Worm (Caenorhabditis elegans): Measurements from ENCODE around the gene nhr-97.

The nhr-97 gene

ce11 chrIV:9733904-9734303 is 23.5 kb upstream of the nhr-97 start:
- TF ChIP-seq lin-38 (GFP tag; IDR thresholded peaks at IDR 0.05) (peak; percentile 59), ceh-44 (GFP tag; IDR thresholded peaks at IDR 0.05) (no peak)

- no peak for TF ChIP-seq unc-130 (GFP tag; optimal IDR thresholded peaks at IDR 0.05)
- TF ChIP-seq daf-8 (GFP tag; IDR thresholded peaks at IDR 0.05) = no peak
- TF ChIP-seq daf-16 (GFP tag; optimal IDR thresholded peaks at IDR 0.05) = no peak
- TF ChIP-seq daf-16 (tag; optimal IDR thresholded peaks at IDR 0.05) = no peak
- no peak for TF ChIP-seq zfp-3 (GFP tag; conservative IDR thresholded peaks at IDR 0.05)
- TF ChIP-seq D1046.2 (GFP tag; IDR thresholded peaks at IDR 0.05) = no peak
- peak; percentile 1 for TF ChIP-seq hlh-11 (tag; optimal IDR thresholded peaks at IDR 0.05)
- TF ChIP-seq ces-1 (GFP tag; optimal IDR thresholded peaks at IDR 0.05) = no peak
Measured at ce11 chrIV:9734861-9735260, 22.6 kb upstream of the nhr-97 start.

- TF ChIP-seq Y105C5A.15 (GFP tag; IDR thresholded peaks at IDR 0.05) (no peak), nhr-11 (tag; optimal IDR thresholded peaks at IDR 0.05) (peak; percentile 25), pha-4 (GFP tag; IDR thresholded peaks at IDR 0.05) (no peak), pha-4 (tag; optimal IDR thresholded peaks at IDR 0.05) (no peak), zip-11 (GFP tag; IDR thresholded peaks at IDR 0.05) (no peak), ztf-7 (tag; optimal IDR thresholded peaks at IDR 0.05) (no peak), egl-27 (tag; optimal IDR thresholded peaks at IDR 0.05) (no peak), hlh-30 (tag; optimal IDR thresholded peaks at IDR 0.05; ENCODE audit: insufficient read depth) (peak; percentile 64), nhr-6 (tag; optimal IDR thresholded peaks at IDR 0.05) (no peak), ceh-44 (GFP tag; IDR thresholded peaks at IDR 0.05) (no peak), madf-5 (GFP tag; IDR thresholded peaks at IDR 0.05) (no peak), attf-4 (tag; optimal IDR thresholded peaks at IDR 0.05) (no peak), cey-2 (tag; optimal IDR thresholded peaks at IDR 0.05; ENCODE audit: borderline replicate concordance, insufficient read depth) (no peak), Y5F2A.4 (GFP tag; optimal IDR thresholded peaks at IDR 0.05) (no peak), duxl-1 (tag; optimal IDR thresholded peaks at IDR 0.05; ENCODE audit: poor library complexity) (no peak), nhr-237 (tag; optimal IDR thresholded peaks at IDR 0.05) (no peak), ceh-20 (GFP tag; IDR thresholded peaks at IDR 0.05) (no peak), dmd-6 (GFP tag; IDR thresholded peaks at IDR 0.05) (peak; percentile 57; the same call in 1 of the 2 replicates), unc-130 (GFP tag; optimal IDR thresholded peaks at IDR 0.05) (no peak), mes-2 (tag; optimal IDR thresholded peaks at IDR 0.05; ENCODE audit: poor library complexity, severe bottlenecking) (no peak), nhr-77 (tag; optimal IDR thresholded peaks at IDR 0.05) (peak; percentile 13), skn-1 (tag; optimal IDR thresholded peaks at IDR 0.05) (no peak), hif-1 (tag; optimal IDR thresholded peaks at IDR 0.05) (no peak), F26F4.8 (GFP tag; conservative IDR thresholded peaks at IDR 0.05) (no peak), ceh-32 (tag; optimal IDR thresholded peaks at IDR 0.05; ENCODE audit: poor library complexity) (no peak), tag-97 (GFP tag; IDR thresholded peaks at IDR 0.05) (no peak), nhr-48 (tag; optimal IDR thresholded peaks at IDR 0.05) (no peak), aha-1 (tag) (peak; percentile 94), php-3 (GFP tag; IDR thresholded peaks at IDR 0.05) (0 out of 2 replicates have a peak, but pooled peaks have one; percentile 62), lin-29 (GFP tag; IDR thresholded peaks at IDR 0.05) (no peak), mdl-1 (tag; optimal IDR thresholded peaks at IDR 0.05) (no peak), mep-1 (tag; optimal IDR thresholded peaks at IDR 0.05) (peak; percentile 17), nhr-41 (GFP tag; IDR thresholded peaks at IDR 0.05) (no peak), mdt-29 (GFP tag; IDR thresholded peaks at IDR 0.05) (no peak), D1046.2 (GFP tag; IDR thresholded peaks at IDR 0.05) (no peak), hlh-11 (tag; optimal IDR thresholded peaks at IDR 0.05) (peak; percentile 69), ztf-11 (tag; optimal IDR thresholded peaks at IDR 0.05) (no peak), nhr-28 (tag; optimal IDR thresholded peaks at IDR 0.05) (peak; percentile 72), nhr-10 (tag; optimal IDR thresholded peaks at IDR 0.05) (no peak), set-16 (GFP tag; IDR thresholded peaks at IDR 0.05) (no peak), dve-1 (tag; optimal IDR thresholded peaks at IDR 0.05; ENCODE audit: insufficient read depth) (peak; percentile 76), snpc-4 (tag; optimal IDR thresholded peaks at IDR 0.05) (no peak)
Measured at ce11 chrIV:9735750-9736149, 21.7 kb upstream of the nhr-97 start.
